Worm (Caenorhabditis elegans): ENCODE data around the gene C17H11.6.

C17H11.6 gene

DNA sequence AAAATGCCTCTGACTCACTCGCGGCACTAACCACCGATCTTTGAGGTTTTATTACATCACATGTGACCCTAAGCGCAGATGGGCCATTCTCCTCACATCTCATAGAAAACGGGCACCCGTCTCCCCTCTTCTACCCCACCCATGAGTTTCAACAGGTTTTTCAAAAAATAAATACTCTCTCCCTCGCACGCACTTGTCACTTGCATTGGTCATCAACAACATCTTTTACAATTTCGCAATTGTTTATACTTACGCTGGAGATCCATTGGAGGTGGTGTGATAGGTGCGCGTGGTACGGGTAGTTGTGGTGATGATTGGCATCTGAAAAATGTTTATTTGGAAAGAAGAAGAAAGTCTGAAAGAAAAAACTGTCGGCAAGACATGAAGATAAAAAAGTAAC, 32.4 kb upstream of the C17H11.6 start, which contains the start of gene M60.4 (continued):
- no peak for TF ChIP-seq nhr-77 (tag; optimal IDR thresholded peaks at IDR 0.05)

DNA sequence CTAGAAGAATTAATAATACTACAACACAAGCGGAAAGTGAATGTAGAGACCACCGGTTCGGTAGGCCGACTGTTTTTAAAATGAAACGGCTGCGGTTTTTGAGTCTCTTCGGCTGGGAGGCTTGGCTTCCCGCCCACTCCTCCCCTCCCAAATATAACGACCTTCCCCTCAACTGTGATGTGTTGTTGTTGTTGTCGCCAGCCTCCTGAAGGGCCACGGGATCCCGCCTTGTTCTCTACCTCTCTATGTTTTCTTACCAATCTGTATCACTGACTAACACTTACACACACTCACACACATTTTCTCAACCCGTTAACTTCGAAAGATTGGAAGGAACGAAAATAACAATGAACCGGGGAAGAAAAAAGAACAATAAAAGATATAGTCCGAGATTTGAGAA, 30.0 kb upstream of the C17H11.6 start:
- TF ChIP-seq T26A8.4 (GFP tag; IDR thresholded peaks at IDR 0.05) (no peak), R02D3.7 (tag; optimal IDR thresholded peaks at IDR 0.05) (no peak), Y75B8A.6 (GFP tag; IDR thresholded peaks at IDR 0.05) (no peak), unc-62 (GFP tag; optimal IDR thresholded peaks at IDR 0.05 in 1 of 2) (peak in 1 of 2 experiments; percentile 39), unc-62 (tag; optimal IDR thresholded peaks at IDR 0.05) (no peak), rbr-2 (tag; optimal IDR thresholded peaks at IDR 0.05) (no peak), pha-4 (GFP tag; IDR thresholded peaks at IDR 0.05) (no peak), pha-4 (tag; optimal IDR thresholded peaks at IDR 0.05) (no peak), ceh-62 (tag; optimal IDR thresholded peaks at IDR 0.05) (no peak), nhr-102 (tag; optimal IDR thresholded peaks at IDR 0.05) (no peak), nhr-42 (GFP tag; IDR thresholded peaks at IDR 0.05) (no peak), arid-1 (GFP tag; conservative IDR thresholded peaks at IDR 0.05) (no peak), ceh-82 (tag; optimal IDR thresholded peaks at IDR 0.05) (no peak), nhr-41 (GFP tag; IDR thresholded peaks at IDR 0.05) (no peak), spr-1 (tag; optimal IDR thresholded peaks at IDR 0.05) (no peak), nhr-28 (tag; optimal IDR thresholded peaks at IDR 0.05) (no peak), hlh-30 (tag; optimal IDR thresholded peaks at IDR 0.05; ENCODE audit: insufficient read depth) (peak; percentile 58), daf-8 (GFP tag; IDR thresholded peaks at IDR 0.05) (no peak), dmd-6 (GFP tag; IDR thresholded peaks at IDR 0.05) (no peak), fos-1 (tag; optimal IDR thresholded peaks at IDR 0.05) (no peak), dmd-9 (GFP tag; IDR thresholded peaks at IDR 0.05) (no peak), pqm-1 (tag; optimal IDR thresholded peaks at IDR 0.05) (no peak), attf-4 (tag; optimal IDR thresholded peaks at IDR 0.05) (no peak), zfp-3 (GFP tag; conservative IDR thresholded peaks at IDR 0.05) (no peak), ZK546.5 (tag; optimal IDR thresholded peaks at IDR 0.05) (no peak), duxl-1 (tag; optimal IDR thresholded peaks at IDR 0.05; ENCODE audit: poor library complexity) (no peak), snpc-4 (tag; optimal IDR thresholded peaks at IDR 0.05) (no peak), lin-15B (tag; optimal IDR thresholded peaks at IDR 0.05) (no peak), hmg-1.1 (GFP tag; IDR thresholded peaks at IDR 0.05) (0 out of 2 replicates have a peak, but pooled peaks have one; percentile 24), F44E2.7 (GFP tag; IDR thresholded peaks at IDR 0.05) (no peak), daf-16 (GFP tag; optimal IDR thresholded peaks at IDR 0.05) (peak in 1 of 2 experiments; percentile 72), daf-16 (tag; optimal IDR thresholded peaks at IDR 0.05) (no peak)

DNA sequence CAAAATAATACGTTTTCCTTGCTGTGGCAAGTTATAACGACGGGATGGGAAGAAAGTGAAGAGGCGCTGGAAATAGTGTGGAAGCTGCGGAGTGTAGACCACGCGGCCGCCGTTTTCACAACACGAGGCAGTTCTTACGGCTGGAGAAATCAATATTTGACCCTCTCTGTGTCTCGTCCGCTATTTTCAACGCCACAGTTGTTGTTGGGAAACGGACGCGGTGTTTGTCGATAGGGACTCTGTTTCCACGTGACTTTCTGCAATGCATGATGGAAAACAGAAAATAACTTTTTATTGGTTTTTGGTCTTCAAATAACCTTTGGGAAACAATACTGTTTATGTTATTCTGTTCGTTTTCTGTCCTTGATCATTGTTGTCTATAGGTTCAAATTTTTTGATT, 28.3 kb upstream of the C17H11.6 start, which contains the start of gene K02A6.3:
K02A6.3 (minus strand) TSS at position 74 of the 400 bp plus-strand sequence.
- TF ChIP-seq ZK337.2 (GFP tag; IDR thresholded peaks at IDR 0.05), result no peak
- no peak for TF ChIP-seq dmd-9 (GFP tag; IDR thresholded peaks at IDR 0.05)
- TF ChIP-seq fos-1 (tag; optimal IDR thresholded peaks at IDR 0.05), result no peak
- peak; percentile 85 for TF ChIP-seq hmg-1.1 (GFP tag; IDR thresholded peaks at IDR 0.05)
- peak; percentile 94 to 99 for TF ChIP-seq mdl-1 (tag; optimal IDR thresholded peaks at IDR 0.05)
- TF ChIP-seq cey-2 (tag; optimal IDR thresholded peaks at IDR 0.05; ENCODE audit: borderline replicate concordance, insufficient read depth), result no peak
- no peak for TF ChIP-seq ZK546.5 (tag; optimal IDR thresholded peaks at IDR 0.05)
- TF ChIP-seq hif-1 (tag; optimal IDR thresholded peaks at IDR 0.05), result peak; percentile 9 to 86
- no peak for TF ChIP-seq Y105C5A.15 (GFP tag; IDR thresholded peaks at IDR 0.05)
- no peak for TF ChIP-seq unc-39 (tag; optimal IDR thresholded peaks at IDR 0.05)
- TF ChIP-seq dmd-8 (GFP tag; IDR thresholded peaks at IDR 0.05), result no peak
- TF ChIP-seq dve-1 (tag; optimal IDR thresholded peaks at IDR 0.05; ENCODE audit: insufficient read depth), result peak; percentile 95
- TF ChIP-seq mep-1 (tag; optimal IDR thresholded peaks at IDR 0.05), result peak; percentile 93
- peak; percentile 41 for TF ChIP-seq pqm-1 (tag; optimal IDR thresholded peaks at IDR 0.05)
- peak; percentile 81 for TF ChIP-seq ceh-20 (GFP tag; IDR thresholded peaks at IDR 0.05)
- peak in 1 of 2 experiments; percentile 85 for TF ChIP-seq unc-62 (GFP tag; optimal IDR thresholded peaks at IDR 0.05 in 1 of 2)
- no peak for TF ChIP-seq unc-62 (tag; optimal IDR thresholded peaks at IDR 0.05)
- no peak for TF ChIP-seq ces-1 (GFP tag; optimal IDR thresholded peaks at IDR 0.05)
- TF ChIP-seq mdt-29 (GFP tag; IDR thresholded peaks at IDR 0.05), result peak; percentile 66; the same call in 1 of the 2 replicates
- TF ChIP-seq zip-2 (tag; optimal IDR thresholded peaks at IDR 0.05), result peak; percentile 53
- no peak for TF ChIP-seq mxl-2 (GFP tag; conservative IDR thresholded peaks at IDR 0.05)
- peak; percentile 77 for TF ChIP-seq gei-8 (GFP tag; optimal IDR thresholded peaks at IDR 0.05)
- no peak for TF ChIP-seq aly-2 (tag; optimal IDR thresholded peaks at IDR 0.05)
- TF ChIP-seq skn-1 (tag; optimal IDR thresholded peaks at IDR 0.05), result no peak
